Worm (Caenorhabditis elegans) whole organism, young adult: ENCODE measurements around the gene chhy-1.
A peak's percentile ranks its signal among the peaks of the same experiment; 100 is the strongest.

Experiments
- B0035.1 ChIP-seq: sonication (generic microtip); optimal IDR thresholded peaks from 2 replicates; lab custom pipeline; 2016; ENCODE audit warnings: missing genetic modification characterization, mild to moderate bottlenecking, missing compliant biosample characterization, missing genotype, missing genetic modification reagents
- B0261.1 ChIP-seq: sonication (generic microtip); optimal IDR thresholded peaks from 2 replicates; lab custom pipeline; 2016; ENCODE audit warnings: mild to moderate bottlenecking, missing genetic modification characterization, moderate library complexity, missing compliant biosample characterization
- B0336.3 ChIP-seq: fragments of 200-800 bp; sonication (Bioruptor generic); IDR thresholded peaks from 2 replicates; pipeline ENCODE4 v1.3.6; 2022; ENCODE audit warnings: missing genetic modification characterization, missing compliant biosample characterization
- C17E4.6 ChIP-seq: fragments of 200-800 bp; sonication (Bioruptor generic); IDR thresholded peaks from 2 replicates; pipeline ENCODE4 v1.3.6; 2022; ENCODE audit warnings: missing genetic modification reagents, missing genetic modification characterization, missing compliant biosample characterization
- F33H1.4 ChIP-seq: fragments of 200-800 bp; sonication (Bioruptor generic); IDR thresholded peaks from 2 replicates; pipeline ENCODE4 v1.3.6; 2022; ENCODE audit warnings: missing genetic modification reagents, missing genetic modification characterization, missing compliant biosample characterization
- F39B2.1 ChIP-seq: fragments of 200-800 bp; sonication (Bioruptor generic); IDR thresholded peaks from 2 replicates; pipeline ENCODE4 v1.3.6; 2022; ENCODE audit warnings: missing genetic modification reagents, missing genetic modification characterization, missing compliant biosample characterization
- F55B11.4 ChIP-seq: sonication (generic microtip); optimal IDR thresholded peaks from 2 replicates; lab custom pipeline; 2016; ENCODE audit warnings: missing compliant biosample characterization, missing genetic modification characterization, borderline replicate concordance; ENCODE audit not compliant: insufficient read depth
- T07F8.4 ChIP-seq: sonication (generic microtip); optimal IDR thresholded peaks from 2 replicates; lab custom pipeline; 2016; ENCODE audit warnings: mild to moderate bottlenecking, missing genetic modification characterization, moderate library complexity, missing compliant biosample characterization
- T26A5.8 ChIP-seq: sonication (generic microtip); optimal IDR thresholded peaks from 2 replicates; lab custom pipeline; 2016; ENCODE audit warnings: missing genetic modification characterization, missing compliant biosample characterization
- Y53G8AR.9 ChIP-seq: fragments of 200-800 bp; sonication (Bioruptor generic); conservative IDR thresholded peaks from 2 replicates; pipeline ENCODE4 v1.3.6; 2022; ENCODE audit warnings: missing genetic modification reagents, missing genetic modification characterization, missing compliant biosample characterization
- Y79H2A.3 ChIP-seq: fragments of 200-800 bp; sonication (Bioruptor generic); conservative IDR thresholded peaks from 2 replicates; pipeline ENCODE4 v1.3.6; 2022; ENCODE audit warnings: missing genetic modification reagents, missing genetic modification characterization, missing compliant biosample characterization
- ama-1 ChIP-seq, 3 experiments: fragments of 150-350 bp in 1 of 3; sonication (generic microtip) in 2 of 3; optimal IDR thresholded peaks; 2 replicates each; lab custom pipeline; 2014 to 2018; ENCODE audit warnings: missing biosample characterization in 2 of 3, missing genetic modification characterization in 2 of 3, missing genetic modification reagents in 2 of 3
- aptf-3 ChIP-seq: fragments of 200-800 bp; sonication (Bioruptor generic); IDR thresholded peaks from 2 replicates; pipeline ENCODE4 v1.3.6; 2022; ENCODE audit warnings: missing genetic modification characterization, missing compliant biosample characterization
- atf-7 ChIP-seq: sonication (generic microtip); optimal IDR thresholded peaks from 2 replicates; lab custom pipeline; 2017; ENCODE audit warnings: mild to moderate bottlenecking, missing genetic modification characterization, missing compliant biosample characterization
- attf-6 ChIP-seq: fragments of 200-800 bp; sonication (Bioruptor generic); IDR thresholded peaks from 2 replicates; pipeline ENCODE4 v1.3.6; 2022; ENCODE audit warnings: missing genetic modification reagents, missing genetic modification characterization, missing compliant biosample characterization
- ceh-100 ChIP-seq: fragments of 200-800 bp; sonication (Bioruptor generic); IDR thresholded peaks from 2 replicates; pipeline ENCODE4 v1.3.6; 2022; ENCODE audit warnings: missing genetic modification reagents, missing genetic modification characterization, missing compliant biosample characterization
- ceh-91 ChIP-seq: fragments of 200-800 bp; sonication (Bioruptor generic); IDR thresholded peaks from 2 replicates; pipeline ENCODE4 v1.3.6; 2022; ENCODE audit warnings: missing genetic modification reagents, missing genetic modification characterization, missing compliant biosample characterization
- die-1 ChIP-seq: sonication (generic microtip); optimal IDR thresholded peaks from 2 replicates; lab custom pipeline; 2016; ENCODE audit warnings: missing genotype, mild to moderate bottlenecking, missing genetic modification characterization, missing compliant biosample characterization
- dox-1 ChIP-seq: fragments of 200-800 bp; sonication (Bioruptor generic); IDR thresholded peaks from 2 replicates; pipeline ENCODE4 v1.3.6; 2022; ENCODE audit warnings: missing genetic modification reagents, missing genetic modification characterization, missing compliant biosample characterization
- dpl-1 ChIP-seq: fragments of 150-350 bp; optimal IDR thresholded peaks from 2 replicates; lab custom pipeline; 2014; ENCODE audit warnings: missing biosample characterization, missing genetic modification reagents, missing genetic modification characterization
- ekl-4 ChIP-seq: fragments of 200-800 bp; sonication (Bioruptor generic); IDR thresholded peaks from 2 replicates; pipeline ENCODE4 v1.3.6; 2022; ENCODE audit warnings: missing genetic modification reagents, missing genetic modification characterization, missing compliant biosample characterization
- fkh-3 ChIP-seq: sonication (generic microtip); optimal IDR thresholded peaks from 2 replicates; lab custom pipeline; 2016; ENCODE audit warnings: mild to moderate bottlenecking, missing genetic modification characterization, missing compliant biosample characterization
- him-1 ChIP-seq: sonication (generic microtip); optimal IDR thresholded peaks from 2 replicates; lab custom pipeline; 2016; ENCODE audit warnings: missing genotype, missing genetic modification reagents, missing genetic modification characterization, missing compliant biosample characterization
- let-526 ChIP-seq: fragments of 200-800 bp; sonication (Bioruptor generic); IDR thresholded peaks from 2 replicates; pipeline ENCODE4 v1.3.6; 2022; ENCODE audit warnings: missing genetic modification reagents, missing genetic modification characterization, missing compliant biosample characterization
- lin-40 ChIP-seq: sonication (generic microtip); optimal IDR thresholded peaks from 2 replicates; lab custom pipeline; 2016; ENCODE audit warnings: missing genetic modification characterization, mild to moderate bottlenecking, missing compliant biosample characterization, missing genotype, missing genetic modification reagents
- lin-54 ChIP-seq: fragments of 200-800 bp; sonication (Bioruptor generic); optimal IDR thresholded peaks from 2 replicates; lab custom pipeline; 2018; ENCODE audit warnings: mild to moderate bottlenecking, missing genetic modification characterization, missing compliant biosample characterization
- lsl-1 ChIP-seq: fragments of 200-800 bp; sonication (Bioruptor generic); optimal IDR thresholded peaks from 2 replicates; lab custom pipeline; 2018; ENCODE audit warnings: mild to moderate bottlenecking, missing genetic modification characterization, moderate library complexity, missing compliant biosample characterization
- lsy-27 ChIP-seq: sonication (generic microtip); optimal IDR thresholded peaks from 2 replicates; lab custom pipeline; 2017; ENCODE audit warnings: missing genetic modification characterization, mild to moderate bottlenecking, missing compliant biosample characterization, antibody characterized with exemption, missing genotype, borderline replicate concordance; ENCODE audit not compliant: insufficient read depth
- madf-3 ChIP-seq: fragments of 200-800 bp; sonication (Bioruptor generic); IDR thresholded peaks from 2 replicates; pipeline ENCODE4 v1.3.6; 2022; ENCODE audit warnings: missing genetic modification reagents, missing genetic modification characterization, missing compliant biosample characterization
- madf-6 ChIP-seq: fragments of 200-800 bp; sonication (Bioruptor generic); IDR thresholded peaks from 2 replicates; pipeline ENCODE4 v1.3.6; 2022; ENCODE audit warnings: missing genetic modification reagents, missing genetic modification characterization, missing compliant biosample characterization
- pha-4 ChIP-seq: fragments of 150-350 bp; sonication (generic microtip); optimal IDR thresholded peaks from 2 replicates; lab custom pipeline; 2014; ENCODE audit warnings: missing biosample characterization, missing genetic modification reagents, missing genetic modification characterization
- snpc-1.1 ChIP-seq: sonication (generic microtip); optimal IDR thresholded peaks from 2 replicates; lab custom pipeline; 2017; ENCODE audit warnings: missing genetic modification characterization, mild to moderate bottlenecking, missing compliant biosample characterization, antibody characterized with exemption, moderate library complexity, missing genotype, missing genetic modification reagents; ENCODE audit not compliant: insufficient read depth
- snpc-1.3 ChIP-seq: sonication (generic microtip); optimal IDR thresholded peaks from 2 replicates; lab custom pipeline; 2017; ENCODE audit warnings: missing genetic modification characterization, mild to moderate bottlenecking, missing compliant biosample characterization, antibody characterized with exemption, moderate library complexity, missing genotype, missing genetic modification reagents; ENCODE audit not compliant: insufficient read depth
- snpc-4 ChIP-seq, 5 experiments: fragments of 150-350 bp in 1 of 5; sonication (generic microtip) in 4 of 5; optimal IDR thresholded peaks; 2 replicates each; lab custom pipeline; 2014 to 2018; ENCODE audit warnings: missing genetic modification characterization in 5 of 5, missing biosample characterization in 3 of 5, antibody characterized with exemption in 2 of 5, mild to moderate bottlenecking in 2 of 5, missing compliant biosample characterization in 2 of 5, missing genotype in 2 of 5, moderate library complexity in 2 of 5, missing genetic modification reagents in 1 of 5
- tbx-9 ChIP-seq: sonication (generic microtip); optimal IDR thresholded peaks from 2 replicates; lab custom pipeline; 2016; ENCODE audit warnings: borderline replicate concordance, missing genetic modification characterization, inconsistent platforms, missing compliant biosample characterization
- ztf-18 ChIP-seq: sonication (generic microtip); optimal IDR thresholded peaks from 2 replicates; lab custom pipeline; 2016; ENCODE audit warnings: missing genotype, mild to moderate bottlenecking, missing genetic modification characterization, missing compliant biosample characterization
- ztf-22 ChIP-seq: fragments of 200-800 bp; sonication (Bioruptor generic); optimal IDR thresholded peaks from 2 replicates; lab custom pipeline; 2018; ENCODE audit warnings: mild to moderate bottlenecking, missing genetic modification characterization, moderate library complexity, missing compliant biosample characterization
- ztf-25 ChIP-seq: fragments of 200-800 bp; sonication (Bioruptor generic); IDR thresholded peaks from 2 replicates; pipeline ENCODE4 v1.3.6; 2022; ENCODE audit warnings: missing genetic modification reagents, missing genetic modification characterization, missing compliant biosample characterization
- ztf-3 ChIP-seq: fragments of 200-800 bp; sonication (Bioruptor generic); optimal IDR thresholded peaks from 2 replicates; lab custom pipeline; 2018; ENCODE audit warnings: mild to moderate bottlenecking, missing genetic modification characterization, missing compliant biosample characterization

The chhy-1 gene

DNA sequence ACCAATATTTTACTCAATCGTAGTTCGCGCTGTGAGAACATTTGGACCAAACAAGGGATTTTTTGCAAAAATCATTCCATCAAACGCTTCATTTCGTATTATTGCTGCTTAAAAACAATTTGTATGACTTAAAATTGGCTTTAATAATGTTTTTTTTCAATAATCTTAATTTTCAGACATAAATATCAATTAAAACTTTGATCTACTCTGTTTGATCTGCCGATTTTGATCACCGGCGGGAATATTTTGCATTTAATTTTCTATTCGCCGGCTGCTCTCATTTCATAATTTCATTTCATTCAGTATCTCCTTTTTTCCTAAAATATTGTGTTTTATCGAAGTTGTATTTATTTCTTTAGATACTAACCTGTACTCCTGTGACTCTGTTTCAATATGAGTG, 42.2 kb downstream of the chhy-1 start, which contains the start of gene puf-5 (continued):
- TF ChIP-seq snpc-1.3 (tag; lab: Kevin White, UChicago): peak; percentile 17
- TF ChIP-seq madf-6 (GFP tag; lab: Robert Waterston, UW): peak; percentile 94
- TF ChIP-seq fkh-3 (tag; lab: Kevin White, UChicago): no peak
- TF ChIP-seq lsl-1 (GFP tag; lab: Kevin White, UChicago): peak; percentile 88
- TF ChIP-seq die-1 (tag; lab: Kevin White, UChicago): no peak
- 0 out of 2 replicates have a peak, but pooled peaks have one; percentile 11 for TF ChIP-seq dox-1
- TF ChIP-seq Y79H2A.3 (GFP tag; lab: Robert Waterston, UW): no peak
- TF ChIP-seq T26A5.8 (tag; lab: Kevin White, UChicago): no peak
- TF ChIP-seq F55B11.4 (tag; lab: Kevin White, UChicago): no peak
- TF ChIP-seq let-526 (GFP tag; lab: Robert Waterston, UW): no peak
- no peak for TF ChIP-seq pha-4
- peak; percentile 78 for TF ChIP-seq snpc-1.1 (tag; lab: Kevin White, UChicago)
- no peak for TF ChIP-seq B0261.1 (tag; lab: Kevin White, UChicago)
- TF ChIP-seq ceh-91 (GFP tag; lab: Robert Waterston, UW): peak; percentile 70
- TF ChIP-seq C17E4.6 (GFP tag; lab: Robert Waterston, UW): no peak
- peak; percentile 44 for TF ChIP-seq lin-54 (GFP tag; lab: Kevin White, UChicago)
- no peak for TF ChIP-seq ama-1 (optimal IDR thresholded peaks at IDR 0.05; lab: Kevin White, UChicago)
- no peak for TF ChIP-seq ama-1 (GFP tag; optimal IDR thresholded peaks at IDR 0.05; lab: Kevin White, UChicago)

DNA sequence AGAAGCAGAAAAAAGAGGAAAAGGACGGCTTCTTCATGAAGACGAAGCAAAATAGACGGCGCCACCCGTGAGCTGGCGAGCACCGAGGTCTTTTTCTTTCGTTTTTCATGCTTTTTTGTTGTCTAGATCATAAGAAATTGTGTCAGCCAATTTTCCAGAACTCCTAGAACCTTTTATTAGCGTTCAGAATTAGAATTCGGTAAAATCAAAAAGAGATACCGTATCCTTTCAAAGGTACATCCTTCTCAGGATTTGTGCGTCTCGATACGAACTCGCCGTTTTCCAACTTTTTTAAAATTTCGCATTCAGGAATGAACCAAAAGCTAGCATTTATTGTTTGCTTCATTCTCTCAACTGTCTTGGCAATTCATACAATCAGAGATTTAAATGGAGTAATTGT, 44.4 kb downstream of the chhy-1 start, which contains the start of gene F54C9.7:
TSS of gene F54C9.7 (plus strand) at position 301 of the 400 bp plus-strand sequence.
- TF ChIP-seq dox-1: no peak
- TF ChIP-seq ztf-22: no peak
- no peak for TF ChIP-seq Y79H2A.3 (GFP tag; lab: Robert Waterston, UW)
- no peak for TF ChIP-seq lin-40 (tag; lab: Kevin White, UChicago)
- no peak for TF ChIP-seq ztf-18 (tag; lab: Kevin White, UChicago)
- no peak for TF ChIP-seq lsy-27 (tag; lab: Kevin White, UChicago)
- no peak for TF ChIP-seq him-1 (tag; lab: Kevin White, UChicago)
- no peak for TF ChIP-seq tbx-9 (tag; lab: Kevin White, UChicago)
- TF ChIP-seq F55B11.4 (tag; lab: Kevin White, UChicago): no peak
- TF ChIP-seq ztf-25 (GFP tag; lab: Robert Waterston, UW): no peak
- no peak for TF ChIP-seq dpl-1

DNA sequence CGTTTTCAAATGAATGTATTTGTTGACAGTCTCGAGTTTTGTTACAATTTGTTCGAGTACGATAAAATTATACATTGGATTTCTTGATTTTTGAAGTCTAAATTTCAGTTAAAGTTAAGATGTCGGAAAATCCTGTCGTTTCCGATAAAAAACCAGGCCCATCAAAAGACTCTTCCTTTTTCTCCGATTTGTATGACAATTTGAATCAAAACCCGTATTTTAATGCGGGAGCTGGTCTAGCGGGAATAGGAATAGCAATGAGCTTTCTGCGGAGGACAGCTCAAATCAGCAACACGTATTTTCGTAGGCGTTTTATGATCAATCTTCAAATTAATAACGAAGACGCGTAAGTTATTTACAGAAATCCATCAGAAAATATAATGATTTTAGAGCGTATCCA, 46.4 kb downstream of the chhy-1 start, which contains the start of gene bcs-1:
TSS of gene bcs-1 (plus strand) at position 109 of the 400 bp plus-strand sequence.
- TF ChIP-seq F33H1.4 (GFP tag; lab: Robert Waterston, UW) (peak; percentile 19), atf-7 (tag; lab: Kevin White, UChicago) (no peak), ztf-3 (GFP tag; lab: Kevin White, UChicago) (no peak), lin-54 (GFP tag; lab: Kevin White, UChicago) (peak; percentile 10), B0035.1 (tag; lab: Kevin White, UChicago) (no peak), Y53G8AR.9 (GFP tag; lab: Robert Waterston, UW) (peak; percentile 61; the same call in 1 of the 2 replicates), snpc-4 (GFP tag; optimal IDR thresholded peaks at IDR 0.05; lab: Kevin White, UChicago) (peak; percentile 28), snpc-4 (tag; optimal IDR thresholded peaks at IDR 0.05; lab: Kevin White, UChicago) (no peak), ekl-4 (0 out of 2 replicates have a peak, but pooled peaks have one; percentile 20), snpc-1.1 (tag; lab: Kevin White, UChicago) (peak; percentile 36), lsl-1 (GFP tag; lab: Kevin White, UChicago) (peak; percentile 26), F39B2.1 (GFP tag; lab: Robert Waterston, UW) (0 out of 2 replicates have a peak, but pooled peaks have one; percentile 44), B0336.3 (GFP tag; lab: Robert Waterston, UW) (peak; percentile 52; the same call in 1 of the 2 replicates), madf-3 (GFP tag; lab: Robert Waterston, UW) (0 out of 2 replicates have a peak, but pooled peaks have one; percentile 67), madf-6 (GFP tag; lab: Robert Waterston, UW) (peak; percentile 70; the same call in 1 of the 2 replicates), ceh-100 (0 out of 2 replicates have a peak, but pooled peaks have one; percentile 8), C17E4.6 (GFP tag; lab: Robert Waterston, UW) (0 out of 2 replicates have a peak, but pooled peaks have one; percentile 14), T07F8.4 (tag; lab: Kevin White, UChicago) (no peak), ceh-91 (GFP tag; lab: Robert Waterston, UW) (0 out of 2 replicates have a peak, but pooled peaks have one; percentile 10), aptf-3 (GFP tag; lab: Robert Waterston, UW) (no peak), attf-6 (peak; percentile 42)
